Worm (Caenorhabditis elegans): ENCODE measurements around the gene cnp-2.

Gene cnp-2

ce11 chrII:12805161-12805560 is 44.6 kb downstream of the cnp-2 start, which contains the start of the genes Y46G5A.18 and Y46G5A.47:
Y46G5A.18 (minus strand) TSS chrII:12805261.
Y46G5A.47 (minus strand) TSS chrII:12805306.
- TF ChIP-seq unc-39 (tag; optimal IDR thresholded peaks at IDR 0.05) (no peak), bed-3 (GFP tag; optimal IDR thresholded peaks at IDR 0.05) (no peak), nhr-76 (tag; optimal IDR thresholded peaks at IDR 0.05) (no peak), nhr-237 (tag; optimal IDR thresholded peaks at IDR 0.05) (no peak), ces-1 (GFP tag; optimal IDR thresholded peaks at IDR 0.05) (no peak), mep-1 (tag; optimal IDR thresholded peaks at IDR 0.05) (no peak), ceh-83 (GFP tag; optimal IDR thresholded peaks at IDR 0.05) (no peak), lin-32 (GFP tag; optimal IDR thresholded peaks at IDR 0.05) (no peak), cnd-1 (tag; optimal IDR thresholded peaks at IDR 0.05) (no peak), lin-13 (tag; optimal IDR thresholded peaks at IDR 0.05) (no peak), mls-2 (tag; optimal IDR thresholded peaks at IDR 0.05) (no peak), lsy-2 (tag; optimal IDR thresholded peaks at IDR 0.05) (no peak)

- TF ChIP-seq M03D4.4 (tag; optimal IDR thresholded peaks at IDR 0.05) (no peak), sptf-1 (tag; optimal IDR thresholded peaks at IDR 0.05) (peak; percentile 15), cnd-1 (tag; optimal IDR thresholded peaks at IDR 0.05) (peak; percentile 68), pha-4 (tag; optimal IDR thresholded peaks at IDR 0.05) (no peak), ces-1 (GFP tag; optimal IDR thresholded peaks at IDR 0.05) (peak; percentile 4), unc-62 (GFP tag; optimal IDR thresholded peaks at IDR 0.05) (peak; percentile 23), blmp-1 (tag; optimal IDR thresholded peaks at IDR 0.05) (no peak), mls-2 (tag; optimal IDR thresholded peaks at IDR 0.05) (no peak), unc-120 (tag; optimal IDR thresholded peaks at IDR 0.05; ENCODE audit: poor library complexity, severe bottlenecking) (no peak), zip-8 (tag; optimal IDR thresholded peaks at IDR 0.05) (peak; percentile 63)
Observed at ce11 chrII:12805765-12806384, 45.3 kb downstream of the cnp-2 start.

- TF ChIP-seq nhr-12 (tag; optimal IDR thresholded peaks at IDR 0.05) = no peak
- no peak for TF ChIP-seq ceh-83 (GFP tag; optimal IDR thresholded peaks at IDR 0.05)
- TF ChIP-seq nhr-237 (tag; optimal IDR thresholded peaks at IDR 0.05) = no peak
- no peak for TF ChIP-seq unc-62 (GFP tag; optimal IDR thresholded peaks at IDR 0.05)
- no peak for TF ChIP-seq nhr-76 (tag; optimal IDR thresholded peaks at IDR 0.05)
- no peak for TF ChIP-seq lsy-2 (tag; optimal IDR thresholded peaks at IDR 0.05)
- TF ChIP-seq blmp-1 (tag; optimal IDR thresholded peaks at IDR 0.05) = no peak
- TF ChIP-seq unc-39 (tag; optimal IDR thresholded peaks at IDR 0.05) = no peak
- TF ChIP-seq ces-1 (GFP tag; optimal IDR thresholded peaks at IDR 0.05) = no peak
- TF ChIP-seq snpc-4 (tag; optimal IDR thresholded peaks at IDR 0.05) = no peak
Observed at ce11 chrII:12806602-12807182, 46.1 kb downstream of the cnp-2 start, which contains the start of gene spds-1. spds-1 (plus strand) TSS chrII:12806899.

- TF ChIP-seq lin-13 (tag; optimal IDR thresholded peaks at IDR 0.05) = no peak
- TF ChIP-seq bed-3 (GFP tag; optimal IDR thresholded peaks at IDR 0.05) = no peak
- no peak for TF ChIP-seq nhr-76 (tag; optimal IDR thresholded peaks at IDR 0.05)
Observed at ce11 chrII:12808746-12809145, 48.1 kb downstream of the cnp-2 start.

- no peak for TF ChIP-seq elt-3 (tag; optimal IDR thresholded peaks at IDR 0.05)
- TF ChIP-seq tbx-8 (GFP tag; optimal IDR thresholded peaks at IDR 0.05) = no peak
- no peak for TF ChIP-seq sptf-1 (tag; optimal IDR thresholded peaks at IDR 0.05)
- no peak for TF ChIP-seq unc-39 (tag; optimal IDR thresholded peaks at IDR 0.05)
- TF ChIP-seq unc-62 (GFP tag; optimal IDR thresholded peaks at IDR 0.05) = no peak
- TF ChIP-seq lin-32 (GFP tag; optimal IDR thresholded peaks at IDR 0.05) = no peak
- TF ChIP-seq nhr-28 (tag; optimal IDR thresholded peaks at IDR 0.05) = no peak
- no peak for TF ChIP-seq lin-13 (tag; optimal IDR thresholded peaks at IDR 0.05)
- TF ChIP-seq nhr-76 (tag; optimal IDR thresholded peaks at IDR 0.05) = no peak
- no peak for TF ChIP-seq flh-1 (GFP tag; optimal IDR thresholded peaks at IDR 0.05)
- no peak for TF ChIP-seq hlh-1 (tag; optimal IDR thresholded peaks at IDR 0.05)
- TF ChIP-seq nhr-12 (tag; optimal IDR thresholded peaks at IDR 0.05) = no peak
Observed at ce11 chrII:12809725-12810124, 49.1 kb downstream of the cnp-2 start.

ce11 chrII:12810709-12811108 is 50.1 kb downstream of the cnp-2 start, which contains the start of gene Y46G5A.20:
Y46G5A.20 (plus strand) TSS chrII:12811009.
- TF ChIP-seq hlh-1 (tag; optimal IDR thresholded peaks at IDR 0.05) (no peak), M03D4.4 (tag; optimal IDR thresholded peaks at IDR 0.05) (no peak), ceh-39 (tag; optimal IDR thresholded peaks at IDR 0.05) (no peak), mep-1 (tag; optimal IDR thresholded peaks at IDR 0.05) (no peak), lsy-2 (tag; optimal IDR thresholded peaks at IDR 0.05) (no peak), nhr-28 (tag; optimal IDR thresholded peaks at IDR 0.05) (no peak), ceh-83 (GFP tag; optimal IDR thresholded peaks at IDR 0.05) (no peak), tbx-8 (GFP tag; optimal IDR thresholded peaks at IDR 0.05) (no peak), ham-2 (GFP tag; optimal IDR thresholded peaks at IDR 0.05) (no peak), mab-5 (tag; optimal IDR thresholded peaks at IDR 0.05) (no peak), elt-3 (tag; optimal IDR thresholded peaks at IDR 0.05) (no peak), unc-120 (tag; optimal IDR thresholded peaks at IDR 0.05; ENCODE audit: poor library complexity, severe bottlenecking) (no peak), lin-13 (tag; optimal IDR thresholded peaks at IDR 0.05) (no peak), cnd-1 (tag; optimal IDR thresholded peaks at IDR 0.05) (no peak)
